Worm (Caenorhabditis elegans) whole organism, midembryonic: ENCODE measurements around the gene F09F9.5.

Experiments used
- T22C8.4 ChIP-seq: fragments of 200-800 bp; sonication (Bioruptor generic); IDR thresholded peaks from 2 replicates; pipeline ENCODE4 v1.3.6; 2022; ENCODE audit warnings: missing genetic modification characterization, missing compliant biosample characterization
- ref-1 ChIP-seq: fragments of 200-800 bp; sonication (Bioruptor generic); conservative IDR thresholded peaks from 2 replicates; pipeline ENCODE4 v1.3.6; 2022; ENCODE audit warnings: missing genetic modification reagents, missing genetic modification characterization, missing compliant biosample characterization
- tab-1 ChIP-seq: fragments of 200-800 bp; sonication (Bioruptor generic); IDR thresholded peaks from 2 replicates; pipeline ENCODE4 v1.3.6; 2022; ENCODE audit warnings: missing genetic modification characterization, missing compliant biosample characterization
- ztf-23 ChIP-seq: fragments of 200-800 bp; sonication (Bioruptor generic); IDR thresholded peaks from 2 replicates; pipeline ENCODE4 v1.3.6; 2022; ENCODE audit warnings: missing genetic modification reagents, missing genetic modification characterization, missing compliant biosample characterization

DNA sequence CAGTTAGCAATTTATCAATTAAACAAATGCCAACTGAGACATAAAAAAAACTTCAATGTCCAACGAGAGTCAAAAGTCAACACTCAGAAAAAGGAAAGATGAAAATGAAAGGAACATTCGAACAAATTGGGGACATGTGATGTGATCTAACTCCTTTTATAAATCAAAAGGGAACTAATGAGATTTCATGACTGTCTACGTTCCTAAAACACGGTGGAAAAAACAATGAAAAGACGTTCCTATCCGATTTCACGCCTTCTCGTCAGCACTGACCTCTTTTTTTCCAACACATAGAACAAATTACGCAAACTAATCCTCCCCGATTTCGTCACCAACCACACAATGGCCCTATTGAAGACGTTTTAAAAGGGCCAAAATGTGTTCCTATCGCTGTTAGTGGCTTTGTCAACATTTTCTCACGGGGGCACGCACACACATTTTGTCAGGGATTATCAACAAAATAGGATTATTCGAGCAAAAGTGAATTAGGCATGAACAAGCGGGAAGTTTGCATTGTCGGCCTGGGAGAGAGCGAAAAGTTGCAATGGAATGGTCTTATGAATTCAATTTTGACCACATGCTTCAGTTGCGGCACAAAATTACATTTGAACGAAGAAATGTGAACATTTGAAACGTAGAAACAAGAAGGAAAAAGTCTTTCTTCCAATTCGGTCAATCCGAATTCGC, 41.6 kb downstream of the F09F9.5 start:
- TF ChIP-seq ztf-23 (GFP tag; lab: Robert Waterston, UW) (no peak), ref-1 (GFP tag; lab: Robert Waterston, UW) (no peak), T22C8.4 (GFP tag; lab: Robert Waterston, UW) (no peak), tab-1 (GFP tag; lab: Robert Waterston, UW) (no peak)
